Worm (Caenorhabditis elegans): ENCODE results near the gene parg-2.

DNA sequence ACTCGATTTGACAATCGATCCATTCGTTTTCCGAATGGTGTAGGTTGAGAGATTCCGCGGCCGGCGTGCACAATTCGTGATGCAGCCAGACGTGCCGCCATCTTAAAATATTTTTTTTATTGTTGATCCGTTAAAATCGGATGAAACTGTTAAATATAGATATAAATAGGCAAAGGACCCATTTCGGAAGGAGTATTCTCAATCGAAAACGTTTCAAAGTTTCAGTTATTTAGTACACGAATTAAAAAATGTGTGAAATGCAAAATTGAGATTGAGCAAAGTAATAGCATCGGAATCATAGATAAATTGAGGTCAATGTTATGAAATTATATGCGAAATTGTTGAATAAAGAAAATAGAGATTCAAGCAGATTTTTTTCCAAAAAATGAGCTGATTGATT lies 25.0 kb upstream of the parg-2 start, which contains the start of gene mrps-33:
- TF ChIP-seq rnt-1 (tag; optimal IDR thresholded peaks at IDR 0.05) (no peak), ztf-16 (tag; optimal IDR thresholded peaks at IDR 0.05) (no peak), dmd-4 (tag; optimal IDR thresholded peaks at IDR 0.05; ENCODE audit: borderline replicate concordance) (no peak), ceh-2 (tag; optimal IDR thresholded peaks at IDR 0.05) (no peak), nfya-1 (tag; optimal IDR thresholded peaks at IDR 0.05) (no peak)
